Fruit fly (Drosophila melanogaster) whole organism, adult: ENCODE measurements around the gene CG11444.

Source experiments
- CG1620 ChIP-seq: fragments of 200-800 bp; sonication (Bioruptor generic); optimal IDR thresholded peaks from 2 replicates; lab custom pipeline; 2016; ENCODE audit warnings: missing biosample characterization, missing genetic modification characterization
- CG7101 ChIP-seq: fragments of 200-800 bp; sonication (Bioruptor generic); optimal IDR thresholded peaks from 2 replicates; lab custom pipeline; 2018; ENCODE audit warnings: missing biosample characterization, mild to moderate bottlenecking, missing genetic modification characterization, moderate library complexity
- Crg-1 ChIP-seq: fragments of 200-800 bp; sonication (Bioruptor generic); optimal IDR thresholded peaks from 2 replicates; lab custom pipeline; 2016; ENCODE audit warnings: missing biosample characterization, missing genetic modification characterization
- Hr96 ChIP-seq: fragments of 200-800 bp; sonication (Bioruptor generic); optimal IDR thresholded peaks from 2 replicates; lab custom pipeline; 2016; ENCODE audit warnings: missing biosample characterization, missing genetic modification characterization
- bab1 ChIP-seq: fragments of 200-800 bp; sonication (Bioruptor generic); optimal IDR thresholded peaks from 3 replicates; lab custom pipeline; 2019; ENCODE audit warnings: missing biosample characterization, mild to moderate bottlenecking, missing genetic modification characterization, moderate library complexity
- cic ChIP-seq: fragments of 200-800 bp; sonication (Bioruptor generic); optimal IDR thresholded peaks from 2 replicates; lab custom pipeline; 2017; ENCODE audit warnings: missing biosample characterization, mild to moderate bottlenecking, missing genetic modification characterization, moderate library complexity
- cnc ChIP-seq, 2 experiments: fragments of >200 bp; optimal IDR thresholded peaks; 2 replicates each; lab custom pipeline; 2017
- kay ChIP-seq: fragments of 200-800 bp; sonication (Bioruptor generic); peaks from one replicate; lab custom pipeline; 2016; ENCODE audit warnings: missing biosample characterization, missing genetic modification characterization, borderline replicate concordance
- ovo ChIP-seq: fragments of 200-800 bp; sonication (Bioruptor generic); optimal IDR thresholded peaks from 2 replicates; lab custom pipeline; 2016; ENCODE audit warnings: missing biosample characterization, missing genetic modification characterization
- pad ChIP-seq: fragments of 200-800 bp; sonication (Bioruptor generic); optimal IDR thresholded peaks from 3 replicates; lab custom pipeline; 2017; ENCODE audit warnings: missing biosample characterization, missing genetic modification characterization, mild to moderate bottlenecking, moderate library complexity, missing genetic modification reagents
- tj ChIP-seq: fragments of 200-800 bp; sonication (Bioruptor generic); optimal IDR thresholded peaks from 3 replicates; lab custom pipeline; 2017; ENCODE audit warnings: missing biosample characterization, mild to moderate bottlenecking, missing genetic modification characterization, moderate library complexity

dm6 chrX:4587584-4587983 lies 33.4 kb upstream of the CG11444 start:
- TF ChIP-seq ovo (GFP tag; lab: Kevin White, UChicago) (no peak), kay (GFP tag; lab: Kevin White, UChicago) (no peak), cic (GFP tag; lab: Kevin White, UChicago) (no peak), CG1620 (GFP tag; lab: Kevin White, UChicago) (no peak), bab1 (GFP tag; lab: Kevin White, UChicago) (no peak), Crg-1 (GFP tag; lab: Kevin White, UChicago) (no peak), CG7101 (tag; lab: Kevin White, UChicago) (no peak), Hr96 (no peak), pad (no peak), cnc (optimal IDR thresholded peaks at IDR 0.05; lab: Kevin White, UChicago) (no peak), tj (no peak)
